Worm (Caenorhabditis elegans) whole organism, mixed stage, embryonic: ENCODE measurements around the gene pxn-2.

Experiments used
- ceh-39 ChIP-seq: fragments of 150-350 bp; optimal IDR thresholded peaks from 2 replicates; lab custom pipeline; 2014; ENCODE audit warnings: missing biosample characterization, missing genetic modification characterization
- elt-3 ChIP-seq: fragments of 150-350 bp; optimal IDR thresholded peaks from 2 replicates; lab custom pipeline; 2014; ENCODE audit warnings: missing biosample characterization, missing genetic modification characterization
- hlh-1 ChIP-seq: fragments of 150-350 bp; optimal IDR thresholded peaks from 2 replicates; lab custom pipeline; 2014; ENCODE audit warnings: missing biosample characterization, missing genetic modification reagents, missing genetic modification characterization
- nhr-237 ChIP-seq: fragments of 150-350 bp; optimal IDR thresholded peaks from 2 replicates; lab custom pipeline; 2014; ENCODE audit warnings: missing biosample characterization, missing genetic modification characterization
- pha-4 ChIP-seq: fragments of 150-350 bp; optimal IDR thresholded peaks from 2 replicates; lab custom pipeline; 2018; ENCODE audit warnings: missing biosample characterization, missing genetic modification reagents, missing genetic modification characterization
- snpc-4 ChIP-seq: fragments of 150-350 bp; optimal IDR thresholded peaks from 2 replicates; lab custom pipeline; 2014; ENCODE audit warnings: missing biosample characterization, missing genetic modification characterization
- unc-62 ChIP-seq: fragments of 150-350 bp; optimal IDR thresholded peaks from 2 replicates; lab custom pipeline; 2014; ENCODE audit warnings: missing biosample characterization, missing genetic modification reagents, missing genetic modification characterization

- TF ChIP-seq pha-4 (tag; lab: Kevin White, UChicago): no peak
- no peak for TF ChIP-seq hlh-1 (tag; lab: Kevin White, UChicago)
- no peak for TF ChIP-seq snpc-4 (tag; lab: Kevin White, UChicago)
- no peak for TF ChIP-seq unc-62
- TF ChIP-seq elt-3 (tag; lab: Kevin White, UChicago): no peak
- TF ChIP-seq ceh-39 (tag; lab: Kevin White, UChicago): no peak
- TF ChIP-seq nhr-237: no peak
Observed at ce11 chrX:10971118-10971517, 8.0 kb downstream of the pxn-2 start.
